Worm (Caenorhabditis elegans): ENCODE measurements around the gene sluh-7.

The sluh-7 gene

DNA sequence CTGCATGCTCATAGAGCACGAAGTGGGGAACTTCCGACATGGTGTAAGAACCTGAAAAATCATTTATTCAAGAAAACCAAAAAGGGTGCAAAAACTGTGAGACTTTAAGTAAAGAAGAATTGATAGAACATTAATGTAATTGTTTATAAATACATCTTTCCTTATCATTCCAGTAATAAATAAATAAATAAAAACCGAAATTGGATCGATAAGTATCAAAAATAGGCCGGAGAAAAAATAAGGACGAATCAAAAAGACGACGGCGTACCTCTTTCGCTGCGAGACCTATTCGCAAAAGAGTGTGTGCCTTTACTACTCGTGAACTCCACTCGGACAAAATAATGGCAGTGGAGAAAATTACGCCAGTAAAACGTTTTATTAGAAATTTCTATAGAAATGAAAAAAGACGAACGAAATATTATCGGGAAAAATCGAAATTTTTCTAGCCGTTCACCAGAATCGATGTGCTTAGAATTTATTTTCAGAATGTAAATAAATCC lies 2.6 kb downstream of the sluh-7 start, which contains the start of gene nol-56 (continued):
- TF ChIP-seq madf-3 (GFP tag; IDR thresholded peaks at IDR 0.05) (peak; percentile 79), F55B11.4 (tag; optimal IDR thresholded peaks at IDR 0.05; ENCODE audit: borderline replicate concordance, insufficient read depth) (no peak), ztf-25 (GFP tag; IDR thresholded peaks at IDR 0.05) (no peak), ceh-79 (tag; optimal IDR thresholded peaks at IDR 0.05) (no peak), unc-130 (GFP tag; optimal IDR thresholded peaks at IDR 0.05) (peak; percentile 49), T07F8.4 (tag; optimal IDR thresholded peaks at IDR 0.05) (no peak), Y95B8A.8 (GFP tag; IDR thresholded peaks at IDR 0.05) (no peak), ztf-22 (GFP tag; optimal IDR thresholded peaks at IDR 0.05) (no peak), F10E7.11 (tag; optimal IDR thresholded peaks at IDR 0.05) (no peak), akir-1 (GFP tag; optimal IDR thresholded peaks at IDR 0.05) (no peak), nhr-179 (tag; optimal IDR thresholded peaks at IDR 0.05) (no peak), gei-17 (GFP tag; optimal IDR thresholded peaks at IDR 0.05) (no peak), dpl-1 (GFP tag; optimal IDR thresholded peaks at IDR 0.05) (peak; percentile 60), C06A6.2 (GFP tag; conservative IDR thresholded peaks at IDR 0.05) (no peak), B0019.2 (GFP tag; conservative IDR thresholded peaks at IDR 0.05) (no peak), madf-8 (GFP tag; conservative IDR thresholded peaks at IDR 0.05) (no peak), F52B5.7 (tag; optimal IDR thresholded peaks at IDR 0.05) (no peak), egl-18 (GFP tag; IDR thresholded peaks at IDR 0.05) (no peak), hrde-1 (tag; optimal IDR thresholded peaks at IDR 0.05; ENCODE audit: borderline replicate concordance) (peak; percentile 13), rec-8 (tag; optimal IDR thresholded peaks at IDR 0.05) (no peak), bed-1 (GFP tag; IDR thresholded peaks at IDR 0.05) (no peak), K11D2.4 (GFP tag; IDR thresholded peaks at IDR 0.05) (no peak), rpc-1 (optimal IDR thresholded peaks at IDR 0.05) (no peak), rpc-1 (tag; optimal IDR thresholded peaks at IDR 0.05) (no peak), pbrm-1 (GFP tag; IDR thresholded peaks at IDR 0.05) (peak; percentile 39; the same call in 1 of the 2 replicates), F57C9.4 (tag; optimal IDR thresholded peaks at IDR 0.05) (no peak), ztf-26 (tag; optimal IDR thresholded peaks at IDR 0.05) (no peak), B0035.1 (tag; optimal IDR thresholded peaks at IDR 0.05) (no peak), attf-5 (GFP tag; optimal IDR thresholded peaks at IDR 0.05) (peak; percentile 63), D2030.7 (GFP tag; IDR thresholded peaks at IDR 0.05) (peak; percentile 53), mcd-1 (GFP tag; IDR thresholded peaks at IDR 0.05) (peak; percentile 78), lin-26 (GFP tag; IDR thresholded peaks at IDR 0.05) (no peak), madf-6 (GFP tag; IDR thresholded peaks at IDR 0.05) (peak; percentile 51; the same call in 1 of the 2 replicates), ceh-27 (GFP tag; optimal IDR thresholded peaks at IDR 0.05) (peak; percentile 65), sptf-2 (GFP tag; optimal IDR thresholded peaks at IDR 0.05) (no peak), fkh-3 (tag; optimal IDR thresholded peaks at IDR 0.05) (no peak), nfya-1 (tag; optimal IDR thresholded peaks at IDR 0.05; ENCODE audit: borderline replicate concordance, insufficient read depth) (no peak), snpc-1.3 (tag; optimal IDR thresholded peaks at IDR 0.05; ENCODE audit: insufficient read depth) (peak; percentile 33), bed-2 (GFP tag; IDR thresholded peaks at IDR 0.05) (peak; percentile 14; the same call in 1 of the 2 replicates), lin-35 (GFP tag; optimal IDR thresholded peaks at IDR 0.05) (peak in 1 of 3 experiments; percentile 71), dox-1 (GFP tag; IDR thresholded peaks at IDR 0.05) (peak; percentile 74), lsy-27 (tag; optimal IDR thresholded peaks at IDR 0.05; ENCODE audit: borderline replicate concordance, insufficient read depth) (no peak), cebp-2 (GFP tag; IDR thresholded peaks at IDR 0.05) (no peak), K12H6.12 (tag; optimal IDR thresholded peaks at IDR 0.05) (peak; percentile 24), mel-28 (tag; optimal IDR thresholded peaks at IDR 0.05; ENCODE audit: borderline replicate concordance) (no peak), atf-7 (tag; optimal IDR thresholded peaks at IDR 0.05) (no peak), hmg-1.2 (GFP tag; IDR thresholded peaks at IDR 0.05) (0 out of 2 replicates have a peak, but pooled peaks have one; percentile 10), ccch-3 (GFP tag; optimal IDR thresholded peaks at IDR 0.05) (no peak)

All from whole organism, young adult.